Worm (Caenorhabditis elegans): ENCODE data around the gene cdc-73.

ce11 chrIV:4093087-4093486 is 50.7 kb downstream of the cdc-73 start:
- TF ChIP-seq W03F9.2 (tag; optimal IDR thresholded peaks at IDR 0.05), result no peak
- TF ChIP-seq dao-5 (tag; optimal IDR thresholded peaks at IDR 0.05), result no peak
